Fruit fly (Drosophila melanogaster) Kc167 (cell line): ENCODE results near the gene Gss1.

ENCODE experiments used
- Myc ChIP-seq: fragments of >200 bp; optimal IDR thresholded peaks from 2 replicates; lab custom pipeline; 2017; ENCODE audit warnings: missing external identifiers
- Sin3A ChIP-seq: fragments of >200 bp; optimal IDR thresholded peaks from 2 replicates; lab custom pipeline; 2018; ENCODE audit warnings: missing external identifiers
- h ChIP-seq: fragments of >200 bp; optimal IDR thresholded peaks from 3 replicates; lab custom pipeline; 2018; ENCODE audit warnings: missing external identifiers
- insv ChIP-seq: fragments of >200 bp; optimal IDR thresholded peaks from 3 replicates; lab custom pipeline; 2018; ENCODE audit warnings: missing external identifiers
- psq ChIP-seq: fragments of >200 bp; optimal IDR thresholded peaks from 2 replicates; lab custom pipeline; 2017; ENCODE audit warnings: missing external identifiers
- ttk ChIP-seq: sonication (Bioruptor generic); optimal IDR thresholded peaks from 2 replicates; lab custom pipeline; 2017; ENCODE audit warnings: missing external identifiers

DNA sequence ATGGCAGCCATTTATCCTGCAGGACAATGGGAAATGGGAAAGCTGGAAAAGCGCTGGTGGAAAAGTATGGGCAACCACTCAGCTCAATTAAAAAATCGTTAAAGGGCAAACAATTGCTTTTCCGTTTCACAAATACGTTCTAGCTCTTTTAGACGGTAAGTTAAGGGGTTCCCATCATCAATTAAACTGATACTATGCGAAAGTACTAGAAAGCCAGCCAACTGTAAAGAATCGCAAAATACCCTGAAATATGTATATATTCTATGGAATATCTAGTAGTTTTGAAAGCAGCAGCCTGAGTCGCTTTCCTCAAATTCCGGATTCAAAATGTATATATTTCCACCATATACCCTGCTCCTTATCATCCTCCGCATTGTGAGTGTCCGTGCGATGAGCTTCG, 5.9 kb upstream of the Gss1 start, which contains the start of gene CG12985:
- no peak for TF ChIP-seq h (lab: Kevin White, UChicago)
- TF ChIP-seq Sin3A = no peak
- TF ChIP-seq ttk (lab: Kevin White, UChicago) = no peak
- no peak for TF ChIP-seq Myc (lab: Kevin White, UChicago)
- no peak for TF ChIP-seq psq (lab: Kevin White, UChicago)
- TF ChIP-seq insv = no peak
